Worm (Caenorhabditis elegans) whole organism, L4 larva: ENCODE data around the gene dgtr-1.

Experiments
- F49E8.2 ChIP-seq: sonication (generic microtip); optimal IDR thresholded peaks from 2 replicates; lab custom pipeline; 2016; ENCODE audit warnings: missing compliant biosample characterization, mild to moderate bottlenecking, missing genetic modification characterization, borderline replicate concordance
- ceh-20 ChIP-seq: fragments of 200-800 bp; sonication (Bioruptor generic); IDR thresholded peaks from 2 replicates; pipeline ENCODE4 v1.3.6; 2022; ENCODE audit warnings: missing genetic modification reagents, missing genetic modification characterization, missing compliant biosample characterization
- fos-1 ChIP-seq: fragments of 150-350 bp; optimal IDR thresholded peaks from 2 replicates; lab custom pipeline; 2014; ENCODE audit warnings: missing biosample characterization, missing genetic modification characterization
- lin-15B ChIP-seq: fragments of 150-350 bp; sonication (generic microtip); optimal IDR thresholded peaks from 3 replicates; lab custom pipeline; 2014; ENCODE audit warnings: missing biosample characterization, missing genetic modification characterization
- mes-2 ChIP-seq: sonication (generic microtip); optimal IDR thresholded peaks from 2 replicates; lab custom pipeline; 2016; ENCODE audit warnings: missing genotype, mild to moderate bottlenecking, missing genetic modification characterization, missing compliant biosample characterization; ENCODE audit not compliant: poor library complexity, severe bottlenecking
- nhr-11 ChIP-seq: fragments of 150-350 bp; optimal IDR thresholded peaks from 2 replicates; lab custom pipeline; 2014; ENCODE audit warnings: missing biosample characterization, missing genetic modification characterization
- nhr-25 ChIP-seq: sonication (generic microtip); optimal IDR thresholded peaks from 2 replicates; lab custom pipeline; 2017; ENCODE audit warnings: missing genetic modification characterization, mild to moderate bottlenecking, missing compliant biosample characterization, antibody characterized with exemption, moderate library complexity, borderline replicate concordance; ENCODE audit not compliant: insufficient read depth
- nhr-28 ChIP-seq: fragments of 150-350 bp; optimal IDR thresholded peaks from 2 replicates; lab custom pipeline; 2014; ENCODE audit warnings: missing biosample characterization, missing genetic modification characterization
- nhr-6 ChIP-seq: fragments of 150-350 bp; optimal IDR thresholded peaks from 2 replicates; lab custom pipeline; 2014; ENCODE audit warnings: missing biosample characterization, missing genetic modification characterization
- nhr-76 ChIP-seq: fragments of 150-350 bp; optimal IDR thresholded peaks from 2 replicates; lab custom pipeline; 2014; ENCODE audit warnings: missing biosample characterization, missing genetic modification characterization
- skn-1 ChIP-seq: fragments of 150-350 bp; optimal IDR thresholded peaks from 2 replicates; lab custom pipeline; 2014; ENCODE audit warnings: missing biosample characterization, missing genetic modification characterization

DNA sequence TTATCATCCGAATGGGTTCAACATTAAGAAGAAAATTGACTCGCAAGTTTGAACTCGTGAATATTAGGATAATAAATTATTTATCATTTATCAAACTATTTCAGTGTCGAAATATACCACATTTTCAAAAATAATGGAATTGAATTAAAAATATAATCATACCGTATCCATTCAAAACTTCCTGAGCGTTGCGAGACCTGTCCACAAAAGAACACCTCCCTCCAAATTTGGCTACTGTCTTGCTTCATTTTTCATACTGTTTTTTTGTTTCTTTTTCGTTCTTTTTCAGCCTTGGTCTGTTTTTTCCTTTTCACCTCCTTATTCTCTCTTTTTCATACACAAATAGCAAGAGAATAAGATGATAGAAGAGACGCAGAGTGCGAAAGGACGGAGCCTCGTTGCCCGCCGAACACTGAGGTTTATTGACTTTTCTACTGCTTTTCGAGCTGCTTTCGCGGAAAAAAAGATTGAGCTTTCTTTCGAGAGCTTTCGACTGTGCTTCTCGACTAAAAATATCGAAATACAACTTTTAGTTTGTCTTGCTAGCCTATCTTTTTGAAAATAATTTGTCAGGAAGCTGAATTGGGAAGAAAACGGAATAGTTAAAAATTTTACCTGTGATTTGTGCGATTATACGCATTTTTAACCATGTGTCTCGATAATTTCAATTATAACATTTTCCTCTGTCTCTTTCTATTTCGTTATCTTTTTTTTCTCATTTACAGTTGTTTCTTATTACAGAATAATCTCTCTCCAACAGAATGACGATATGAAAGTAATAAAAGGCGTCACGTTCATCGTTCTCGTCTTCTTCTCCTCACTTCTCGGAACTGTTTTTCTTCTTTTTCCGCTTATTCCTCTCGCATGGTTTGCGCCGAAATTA lies 46.5 kb upstream of the dgtr-1 start, which contains the start of gene acl-8:
- no peak for TF ChIP-seq nhr-6 (tag; lab: Kevin White, UChicago)
- no peak for TF ChIP-seq mes-2 (tag; lab: Kevin White, UChicago)
- no peak for TF ChIP-seq F49E8.2
- no peak for TF ChIP-seq nhr-76 (tag; lab: Kevin White, UChicago)
- TF ChIP-seq fos-1, result no peak
- no peak for TF ChIP-seq nhr-11 (tag; lab: Kevin White, UChicago)
- no peak for TF ChIP-seq lin-15B (tag; lab: Kevin White, UChicago)
- no peak for TF ChIP-seq ceh-20 (GFP tag; lab: Robert Waterston, UW)
- peak; percentile 73 for TF ChIP-seq nhr-28 (tag; lab: Kevin White, UChicago)
- no peak for TF ChIP-seq skn-1
- no peak for TF ChIP-seq nhr-25 (tag; lab: Kevin White, UChicago)
